Fruit fly (Drosophila melanogaster): ENCODE data around the gene CG32512.

DNA sequence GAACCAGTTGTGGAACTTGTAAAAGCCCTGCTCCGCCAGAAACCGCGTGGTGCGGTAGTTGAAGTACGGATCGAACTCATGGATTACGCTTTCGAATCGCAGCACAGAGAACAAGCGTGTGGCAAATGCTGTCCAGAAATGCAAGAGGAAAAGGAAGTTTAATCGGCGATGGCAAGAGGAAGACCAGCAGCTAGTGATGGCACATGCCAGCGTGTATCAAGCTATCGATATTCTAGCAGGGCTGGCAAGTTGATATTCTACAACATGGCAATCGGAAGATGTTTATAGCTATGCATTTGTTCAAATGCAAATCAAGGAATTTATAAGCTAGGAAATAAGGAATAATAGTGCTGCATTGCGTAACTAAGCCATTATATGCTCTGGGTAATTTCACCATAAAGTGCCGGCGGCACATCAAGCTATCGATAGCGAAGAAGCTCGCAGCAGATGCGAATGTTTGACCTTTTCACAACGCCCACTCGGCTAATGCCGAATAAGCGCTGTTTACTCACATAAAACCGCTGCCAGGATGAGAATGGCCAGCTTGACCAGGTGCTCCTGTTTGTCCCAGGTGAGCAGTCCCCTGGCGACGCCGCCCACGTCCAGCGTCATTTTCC, 14.1 kb downstream of the CG32512 start:
- TF ChIP-seq sens (GFP tag) (peak; percentile 92), Antp (GFP tag; optimal IDR thresholded peaks at IDR 0.05) (peak; percentile 63), wek (GFP tag; optimal IDR thresholded peaks at IDR 0.05) (peak; percentile 89)

Measured in whole organism, embryonic.